Worm (Caenorhabditis elegans) whole organism, dauer: ENCODE data around the gene alh-4.

Experiments used
- unc-62 ChIP-seq: sonication (generic microtip); optimal IDR thresholded peaks from 2 replicates; lab custom pipeline; 2017; ENCODE audit warnings: missing biosample characterization, missing genetic modification reagents, missing genetic modification characterization

The alh-4 gene

ce11 chrV:6399831-6400230 lies 29.9 kb downstream of the alh-4 start, which contains the start of gene gfi-1:
Gene gfi-1 (minus strand): TSS chrV:6399931.
- no peak for TF ChIP-seq unc-62 (GFP tag; lab: Kevin White, UChicago)

ce11 chrV:6398922-6399321 lies 30.8 kb downstream of the alh-4 start:
- no peak for TF ChIP-seq unc-62 (GFP tag; lab: Kevin White, UChicago)

DNA sequence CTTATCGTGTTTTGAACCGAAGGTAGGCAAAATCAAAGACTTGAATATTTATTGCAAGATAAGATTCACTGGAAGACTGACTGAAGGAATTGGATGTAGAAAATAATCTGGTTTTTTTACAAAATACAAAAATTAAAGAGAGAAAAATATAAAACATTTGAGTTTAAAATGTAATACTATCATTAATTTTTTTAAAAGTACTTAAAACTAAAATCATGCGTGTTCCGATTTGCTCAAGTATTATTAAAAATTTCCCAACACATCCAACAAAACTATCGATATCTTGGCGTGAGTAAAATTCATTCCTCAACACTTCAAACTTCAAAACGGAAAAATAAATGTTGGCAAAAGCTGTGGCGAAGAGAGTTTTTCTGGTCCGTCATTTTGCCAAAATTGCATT lies 39.6 kb downstream of the alh-4 start, which contains the start of gene F57F4.1:
F57F4.1 (plus strand) TSS at position 301 of the 400 bp plus-strand sequence.
- TF ChIP-seq unc-62 (GFP tag; lab: Kevin White, UChicago), result no peak

- TF ChIP-seq unc-62 (GFP tag; lab: Kevin White, UChicago), result no peak
Measured at ce11 chrV:6389634-6390033, 40.1 kb downstream of the alh-4 start, which contains the start of gene F57F4.2. Gene F57F4.2 (minus strand): TSS chrV:6389734.

ce11 chrV:6385677-6386276 lies 43.9 kb downstream of the alh-4 start:
- TF ChIP-seq unc-62 (GFP tag; lab: Kevin White, UChicago), result no peak
